Worm (Caenorhabditis elegans) whole organism, L4/young adult: Measurements from ENCODE around the gene cyp-35C1.

Experiments used
- W03F9.2 ChIP-seq: fragments of 150-350 bp; optimal IDR thresholded peaks from 2 replicates; lab custom pipeline; 2014; ENCODE audit warnings: missing biosample characterization, missing genetic modification characterization
- him-1 ChIP-seq: sonication (generic microtip); optimal IDR thresholded peaks from 2 replicates; lab custom pipeline; 2016; ENCODE audit warnings: missing genotype, missing genetic modification reagents, missing genetic modification characterization, missing compliant biosample characterization

DNA sequence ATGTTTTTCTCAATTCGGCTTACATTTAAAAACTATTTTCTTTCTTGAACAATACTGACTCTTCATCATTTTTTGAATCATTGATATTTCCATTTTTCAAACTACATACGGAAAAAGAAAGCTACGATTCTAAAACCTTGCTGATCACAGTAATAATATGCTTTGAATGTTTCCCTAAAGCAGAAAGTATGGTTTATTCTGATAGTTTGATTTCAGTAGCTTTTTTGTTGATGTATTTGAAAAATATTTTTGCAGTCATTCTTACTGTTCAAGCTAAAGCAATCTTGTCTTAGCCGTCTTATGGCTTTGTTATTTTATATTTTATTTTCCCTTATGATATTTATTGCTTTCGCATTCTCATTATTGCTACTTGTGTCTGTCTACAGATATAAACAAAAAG is 31.2 kb upstream of the cyp-35C1 start, which contains the start of gene srxa-13:
- TF ChIP-seq him-1 (tag; lab: Kevin White, UChicago) = no peak
- TF ChIP-seq W03F9.2 = no peak
